Worm (Caenorhabditis elegans) whole organism, late embryonic: ENCODE data around the gene cyp-33C5.

Experiments used
- F13H6.1 ChIP-seq: sonication (generic microtip); optimal IDR thresholded peaks from 2 replicates; lab custom pipeline; 2016; ENCODE audit warnings: missing genetic modification characterization, missing compliant biosample characterization
- T23F11.4 ChIP-seq: fragments of 200-800 bp; sonication (Bioruptor generic); optimal IDR thresholded peaks from 2 replicates; lab custom pipeline; 2018; ENCODE audit warnings: mild to moderate bottlenecking, missing genetic modification characterization, missing compliant biosample characterization
- ahr-1 ChIP-seq: sonication (generic microtip); optimal IDR thresholded peaks from 2 replicates; lab custom pipeline; 2016; ENCODE audit warnings: missing genetic modification characterization, missing compliant biosample characterization
- ceh-24 ChIP-seq: sonication (generic microtip); optimal IDR thresholded peaks from 2 replicates; lab custom pipeline; 2016; ENCODE audit warnings: mild to moderate bottlenecking, missing genetic modification characterization, missing compliant biosample characterization
- ceh-30 ChIP-seq: fragments of 150-350 bp; optimal IDR thresholded peaks from 2 replicates; lab custom pipeline; 2014; ENCODE audit warnings: missing biosample characterization, missing genetic modification characterization
- gmeb-2 ChIP-seq: sonication (generic microtip); optimal IDR thresholded peaks from 2 replicates; lab custom pipeline; 2016; ENCODE audit warnings: missing genetic modification characterization, inconsistent platforms, missing compliant biosample characterization
- nfya-1 ChIP-seq: sonication (generic microtip); optimal IDR thresholded peaks from 2 replicates; lab custom pipeline; 2017; ENCODE audit warnings: missing genetic modification characterization, mild to moderate bottlenecking, missing compliant biosample characterization, antibody characterized with exemption, moderate library complexity
- nhr-11 ChIP-seq: fragments of 150-350 bp; optimal IDR thresholded peaks from 2 replicates; lab custom pipeline; 2014; ENCODE audit warnings: missing biosample characterization, missing genetic modification characterization
- pha-4 ChIP-seq: fragments of 150-350 bp; optimal IDR thresholded peaks from 2 replicates; lab custom pipeline; 2018; ENCODE audit warnings: missing biosample characterization, missing genetic modification reagents, missing genetic modification characterization
- rnt-1 ChIP-seq: sonication (generic microtip); optimal IDR thresholded peaks from 2 replicates; lab custom pipeline; 2016; ENCODE audit warnings: missing genetic modification characterization, missing compliant biosample characterization
- ttx-3 ChIP-seq: sonication (generic microtip); optimal IDR thresholded peaks from 2 replicates; lab custom pipeline; 2016; ENCODE audit warnings: missing genetic modification reagents, missing genetic modification characterization, missing compliant biosample characterization
- unc-42 ChIP-seq: sonication (generic microtip); optimal IDR thresholded peaks from 2 replicates; lab custom pipeline; 2016; ENCODE audit warnings: missing genotype, missing genetic modification characterization, missing compliant biosample characterization
- unc-86 ChIP-seq: sonication (generic microtip); optimal IDR thresholded peaks from 2 replicates; lab custom pipeline; 2016; ENCODE audit warnings: missing genetic modification characterization, missing compliant biosample characterization

DNA sequence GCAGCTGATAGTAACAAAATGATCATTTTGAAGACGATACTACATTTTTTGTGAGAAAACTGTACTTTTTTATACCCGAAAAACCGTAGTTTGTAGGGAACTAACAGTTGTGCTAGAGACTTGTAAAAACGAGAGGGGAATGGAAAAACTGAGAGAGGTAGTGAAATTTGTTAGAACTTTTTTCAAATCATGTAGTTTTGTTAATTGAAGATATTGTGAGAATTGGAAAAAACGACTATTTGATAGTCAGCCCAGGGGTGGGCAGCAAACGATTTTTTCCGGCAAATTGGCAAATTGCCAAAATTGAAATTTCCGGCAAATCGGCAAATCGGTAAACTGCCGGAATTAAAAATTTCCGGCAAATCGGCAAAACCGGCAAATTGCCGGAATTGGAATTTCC is 4.5 kb downstream of the cyp-33C5 start, which contains the start of gene cyp-33C6:
- TF ChIP-seq ceh-30 (tag; lab: Kevin White, UChicago) (no peak), ahr-1 (tag; lab: Kevin White, UChicago) (no peak), ceh-24 (tag; lab: Kevin White, UChicago) (no peak), nfya-1 (tag; lab: Kevin White, UChicago) (no peak), T23F11.4 (GFP tag; lab: Kevin White, UChicago) (no peak), gmeb-2 (tag; lab: Kevin White, UChicago) (no peak), unc-86 (tag; lab: Kevin White, UChicago) (no peak), pha-4 (no peak), ttx-3 (no peak), nhr-11 (tag; lab: Kevin White, UChicago) (no peak), rnt-1 (tag; lab: Kevin White, UChicago) (no peak), F13H6.1 (tag; lab: Kevin White, UChicago) (no peak), unc-42 (tag; lab: Kevin White, UChicago) (no peak)
